Worm (Caenorhabditis elegans) whole organism, L3 larva: ENCODE measurements around the gene srlf-36.

Source experiments
- R02D3.7 ChIP-seq: fragments of 150-350 bp; optimal IDR thresholded peaks from 2 replicates; lab custom pipeline; 2014; ENCODE audit warnings: missing biosample characterization, missing genetic modification characterization
- ZK546.5 ChIP-seq: sonication (generic microtip); optimal IDR thresholded peaks from 2 replicates; lab custom pipeline; 2017; ENCODE audit warnings: missing biosample characterization, missing genetic modification characterization
- aly-2 ChIP-seq: fragments of 150-350 bp; optimal IDR thresholded peaks from 2 replicates; lab custom pipeline; 2014; ENCODE audit warnings: missing biosample characterization, missing genetic modification characterization
- ama-1 ChIP-seq: fragments of 150-350 bp; optimal IDR thresholded peaks from 2 replicates; lab custom pipeline; 2018
- ceh-16 ChIP-seq: sonication (generic microtip); optimal IDR thresholded peaks from 2 replicates; lab custom pipeline; 2017; ENCODE audit warnings: missing biosample characterization, missing genetic modification characterization
- ceh-28 ChIP-seq: fragments of 150-350 bp; optimal IDR thresholded peaks from 2 replicates; lab custom pipeline; 2014; ENCODE audit warnings: missing biosample characterization, missing genetic modification reagents, missing genetic modification characterization
- ceh-82 ChIP-seq: fragments of 150-350 bp; optimal IDR thresholded peaks from 2 replicates; lab custom pipeline; 2014; ENCODE audit warnings: missing biosample characterization, missing genetic modification characterization
- ceh-9 ChIP-seq: sonication (generic microtip); optimal IDR thresholded peaks from 2 replicates; lab custom pipeline; 2018; ENCODE audit warnings: missing biosample characterization, missing genetic modification characterization
- egl-5 ChIP-seq: fragments of 150-350 bp; optimal IDR thresholded peaks from 2 replicates; lab custom pipeline; 2017; ENCODE audit warnings: missing biosample characterization, missing genetic modification reagents, missing genetic modification characterization, inconsistent platforms
- elt-1 ChIP-seq: fragments of 150-350 bp; optimal IDR thresholded peaks from 2 replicates; lab custom pipeline; 2014; ENCODE audit warnings: missing biosample characterization, missing genetic modification characterization
- elt-2 ChIP-seq: sonication (generic microtip); optimal IDR thresholded peaks from 2 replicates; lab custom pipeline; 2016; ENCODE audit warnings: missing genetic modification reagents, mild to moderate bottlenecking, missing genetic modification characterization, missing compliant biosample characterization
- elt-3 ChIP-seq, 3 experiments: fragments of 150-350 bp in 1 of 3; sonication (generic microtip) in 2 of 3; optimal IDR thresholded peaks; 2 replicates in 2 of 3; 4 replicates in 1 of 3; lab custom pipeline; 2014 to 2017; ENCODE audit warnings: missing biosample characterization in 3 of 3, missing genetic modification characterization in 3 of 3
- fkh-10 ChIP-seq: sonication (generic microtip); optimal IDR thresholded peaks from 2 replicates; lab custom pipeline; 2017; ENCODE audit warnings: missing biosample characterization, missing genetic modification reagents, missing genetic modification characterization
- fos-1 ChIP-seq: fragments of 150-350 bp; optimal IDR thresholded peaks from 2 replicates; lab custom pipeline; 2014; ENCODE audit warnings: missing biosample characterization, missing genetic modification characterization
- jun-1 ChIP-seq: fragments of 150-350 bp; optimal IDR thresholded peaks from 2 replicates; lab custom pipeline; 2014; ENCODE audit warnings: missing biosample characterization, missing genetic modification reagents, missing genetic modification characterization
- lin-15B ChIP-seq: fragments of 150-350 bp; optimal IDR thresholded peaks from 2 replicates; lab custom pipeline; 2014; ENCODE audit warnings: missing biosample characterization, missing genetic modification characterization
- lsy-12 ChIP-seq: sonication (generic microtip); optimal IDR thresholded peaks from 2 replicates; lab custom pipeline; 2016; ENCODE audit warnings: mild to moderate bottlenecking, missing genetic modification characterization, missing compliant biosample characterization
- mdl-1 ChIP-seq: fragments of 150-350 bp; optimal IDR thresholded peaks from 2 replicates; lab custom pipeline; 2014; ENCODE audit warnings: missing biosample characterization, missing genetic modification characterization
- mml-1 ChIP-seq: fragments of 150-350 bp; sonication (generic microtip); optimal IDR thresholded peaks from 3 replicates; lab custom pipeline; 2014; ENCODE audit warnings: missing biosample characterization, missing genetic modification characterization
- nfya-1 ChIP-seq: sonication (generic microtip); optimal IDR thresholded peaks from 2 replicates; lab custom pipeline; 2017; ENCODE audit warnings: missing genetic modification characterization, mild to moderate bottlenecking, missing compliant biosample characterization, antibody characterized with exemption, moderate library complexity; ENCODE audit not compliant: insufficient read depth
- nhr-11 ChIP-seq: fragments of 150-350 bp; optimal IDR thresholded peaks from 2 replicates; lab custom pipeline; 2014; ENCODE audit warnings: missing biosample characterization, missing genetic modification characterization
- nhr-12 ChIP-seq: fragments of 150-350 bp; optimal IDR thresholded peaks from 2 replicates; lab custom pipeline; 2014; ENCODE audit warnings: missing biosample characterization, missing genetic modification characterization
- nhr-23 ChIP-seq: fragments of 150-350 bp; optimal IDR thresholded peaks from 2 replicates; lab custom pipeline; 2014; ENCODE audit warnings: missing biosample characterization, missing genetic modification reagents, missing genetic modification characterization
- nhr-237 ChIP-seq: fragments of 150-350 bp; optimal IDR thresholded peaks from 2 replicates; lab custom pipeline; 2014; ENCODE audit warnings: missing biosample characterization, missing genetic modification characterization
- nhr-25 ChIP-seq: sonication (generic microtip); optimal IDR thresholded peaks from 2 replicates; lab custom pipeline; 2017; ENCODE audit warnings: missing biosample characterization, missing genetic modification characterization
- nhr-43 ChIP-seq: sonication (generic microtip); optimal IDR thresholded peaks from 2 replicates; lab custom pipeline; 2016; ENCODE audit warnings: mild to moderate bottlenecking, missing genetic modification characterization, missing compliant biosample characterization; ENCODE audit not compliant: poor library complexity, severe bottlenecking
- nhr-76 ChIP-seq: fragments of 150-350 bp; sonication (generic microtip); optimal IDR thresholded peaks from 5 replicates; lab custom pipeline; 2014; ENCODE audit warnings: missing biosample characterization, missing genetic modification characterization
- nhr-77 ChIP-seq: fragments of 150-350 bp; optimal IDR thresholded peaks from 2 replicates; lab custom pipeline; 2014; ENCODE audit warnings: missing biosample characterization, missing genetic modification characterization
- pha-4 ChIP-seq: fragments of 150-350 bp; optimal IDR thresholded peaks from 2 replicates; lab custom pipeline; 2014; ENCODE audit warnings: missing biosample characterization, missing genetic modification reagents, missing genetic modification characterization
- pqm-1 ChIP-seq: fragments of 150-350 bp; optimal IDR thresholded peaks from 2 replicates; lab custom pipeline; 2017; ENCODE audit warnings: missing biosample characterization, missing genetic modification characterization, inconsistent platforms
- sea-2 ChIP-seq: fragments of 150-350 bp; sonication (generic microtip); optimal IDR thresholded peaks from 4 replicates; lab custom pipeline; 2014; ENCODE audit warnings: missing biosample characterization, missing genetic modification reagents, missing genetic modification characterization
- skn-1 ChIP-seq: fragments of 150-350 bp; optimal IDR thresholded peaks from 2 replicates; lab custom pipeline; 2014; ENCODE audit warnings: missing biosample characterization, missing genetic modification characterization
- snpc-4 ChIP-seq: fragments of 150-350 bp; optimal IDR thresholded peaks from 2 replicates; lab custom pipeline; 2014; ENCODE audit warnings: missing biosample characterization, missing genetic modification characterization
- tbx-2 ChIP-seq: sonication (generic microtip); optimal IDR thresholded peaks from 2 replicates; lab custom pipeline; 2016; ENCODE audit warnings: mild to moderate bottlenecking, missing genetic modification characterization, missing compliant biosample characterization
- unc-39 ChIP-seq: sonication (generic microtip); optimal IDR thresholded peaks from 4 replicates; lab custom pipeline; 2017; ENCODE audit warnings: missing biosample characterization, missing genetic modification characterization
- zag-1 ChIP-seq: fragments of 150-350 bp; optimal IDR thresholded peaks from 2 replicates; lab custom pipeline; 2014; ENCODE audit warnings: missing biosample characterization, missing genetic modification characterization
- ztf-11 ChIP-seq: fragments of 150-350 bp; optimal IDR thresholded peaks from 2 replicates; lab custom pipeline; 2014; ENCODE audit warnings: missing biosample characterization, missing genetic modification characterization
- ztf-4 ChIP-seq: fragments of 150-350 bp; optimal IDR thresholded peaks from 2 replicates; lab custom pipeline; 2014; ENCODE audit warnings: missing biosample characterization, missing genetic modification characterization

Gene srlf-36

ce11 chrV:608844-609243 is 727 bp downstream of the srlf-36 start, which contains the start of gene srw-109:
TSS of gene srw-109 (minus strand) at chrV:608944.
- TF ChIP-seq fos-1 (no peak), tbx-2 (tag; lab: Kevin White, UChicago) (no peak), nhr-237 (tag; lab: Kevin White, UChicago) (no peak), elt-3 (tag; optimal IDR thresholded peaks at IDR 0.05; lab: Kevin White, UChicago) (no peak), nhr-77 (tag; lab: Kevin White, UChicago) (no peak)
- TF ChIP-seq, all 47 proteins: peak for 0

- TF ChIP-seq nhr-11 (tag; lab: Kevin White, UChicago) (no peak), skn-1 (tag; lab: Kevin White, UChicago) (no peak), mdl-1 (tag; lab: Kevin White, UChicago) (no peak), elt-3 (tag; optimal IDR thresholded peaks at IDR 0.05; lab: Kevin White, UChicago) (no peak), aly-2 (no peak), unc-39 (no peak), pha-4 (tag; lab: Kevin White, UChicago) (no peak), sea-2 (GFP tag; lab: Kevin White, UChicago) (no peak), nhr-23 (tag; lab: Kevin White, UChicago) (no peak), jun-1 (tag; lab: Kevin White, UChicago) (no peak), ZK546.5 (tag; lab: Kevin White, UChicago) (no peak), ceh-16 (tag; lab: Kevin White, UChicago) (no peak), ztf-11 (tag; lab: Kevin White, UChicago) (no peak), lin-15B (no peak), nfya-1 (tag; lab: Kevin White, UChicago) (no peak), nhr-12 (tag; lab: Kevin White, UChicago) (no peak), fkh-10 (GFP tag; lab: Kevin White, UChicago) (no peak)
Measured at ce11 chrV:604105-604504, 5.5 kb downstream of the srlf-36 start, which contains the start of gene srlf-37. TSS of gene srlf-37 (minus strand) at chrV:604205.

- TF ChIP-seq ztf-4 (tag; lab: Kevin White, UChicago), result no peak
- no peak for TF ChIP-seq pqm-1 (tag; lab: Kevin White, UChicago)
- no peak for TF ChIP-seq ama-1 (lab: Kevin White, UChicago)
- no peak for TF ChIP-seq nhr-23 (tag; lab: Kevin White, UChicago)
- no peak for TF ChIP-seq ZK546.5 (tag; lab: Kevin White, UChicago)
- no peak for TF ChIP-seq ceh-28 (tag; lab: Kevin White, UChicago)
- TF ChIP-seq elt-2 (tag; lab: Kevin White, UChicago), result no peak
- no peak for TF ChIP-seq nhr-25
- no peak for TF ChIP-seq snpc-4 (tag; lab: Kevin White, UChicago)
- no peak for TF ChIP-seq fos-1
- no peak for TF ChIP-seq pha-4 (tag; lab: Kevin White, UChicago)
- TF ChIP-seq nhr-76 (tag; lab: Kevin White, UChicago), result no peak
- TF ChIP-seq sea-2 (GFP tag; lab: Kevin White, UChicago), result no peak
- no peak for TF ChIP-seq R02D3.7 (tag; lab: Kevin White, UChicago)
- no peak for TF ChIP-seq lsy-12
- no peak for TF ChIP-seq aly-2
- TF ChIP-seq zag-1 (tag; lab: Kevin White, UChicago), result no peak
- TF ChIP-seq ceh-9 (tag; lab: Kevin White, UChicago), result no peak
- no peak for TF ChIP-seq mml-1 (tag; lab: Kevin White, UChicago)
- no peak for TF ChIP-seq egl-5 (tag; lab: Kevin White, UChicago)
Measured at ce11 chrV:600231-600630, 9.3 kb downstream of the srlf-36 start, which contains the start of gene nhr-251. TSS of gene nhr-251 (plus strand) at chrV:600531.

- TF ChIP-seq jun-1 (tag; lab: Kevin White, UChicago) (no peak), lsy-12 (no peak), nhr-43 (no peak), elt-1 (tag; lab: Kevin White, UChicago) (no peak), ZK546.5 (tag; lab: Kevin White, UChicago) (no peak), ceh-82 (tag; lab: Kevin White, UChicago) (no peak)
Measured at ce11 chrV:599783-600182, 9.8 kb downstream of the srlf-36 start.
